Worm (Caenorhabditis elegans) whole organism, young adult: ENCODE data around the gene T23F6.2.

Experiments
- B0019.2 ChIP-seq: fragments of 200-800 bp; sonication (Bioruptor generic); conservative IDR thresholded peaks from 2 replicates; pipeline ENCODE4 v1.3.6; 2022; ENCODE audit warnings: missing genetic modification reagents, missing genetic modification characterization, missing compliant biosample characterization
- B0261.1 ChIP-seq: sonication (generic microtip); optimal IDR thresholded peaks from 2 replicates; lab custom pipeline; 2016; ENCODE audit warnings: mild to moderate bottlenecking, missing genetic modification characterization, moderate library complexity, missing compliant biosample characterization
- B0336.3 ChIP-seq: fragments of 200-800 bp; sonication (Bioruptor generic); IDR thresholded peaks from 2 replicates; pipeline ENCODE4 v1.3.6; 2022; ENCODE audit warnings: missing genetic modification characterization, missing compliant biosample characterization
- C06A6.2 ChIP-seq: fragments of 200-800 bp; sonication (Bioruptor generic); conservative IDR thresholded peaks from 2 replicates; pipeline ENCODE4 v1.3.6; 2022; ENCODE audit warnings: missing genetic modification characterization, missing compliant biosample characterization
- C17E4.6 ChIP-seq: fragments of 200-800 bp; sonication (Bioruptor generic); IDR thresholded peaks from 2 replicates; pipeline ENCODE4 v1.3.6; 2022; ENCODE audit warnings: missing genetic modification reagents, missing genetic modification characterization, missing compliant biosample characterization
- F49E8.2 ChIP-seq: sonication (generic microtip); optimal IDR thresholded peaks from 3 replicates; lab custom pipeline; 2017; ENCODE audit warnings: missing genetic modification characterization, mild to moderate bottlenecking, missing compliant biosample characterization, antibody characterized with exemption, moderate library complexity; ENCODE audit not compliant: insufficient read depth
- K11D2.4 ChIP-seq: fragments of 200-800 bp; sonication (Bioruptor generic); IDR thresholded peaks from 2 replicates; pipeline ENCODE4 v1.3.6; 2022; ENCODE audit warnings: missing genetic modification reagents, missing genetic modification characterization, missing compliant biosample characterization
- K12H6.12 ChIP-seq: fragments of 200-800 bp; sonication (Bioruptor generic); optimal IDR thresholded peaks from 2 replicates; lab custom pipeline; 2018; ENCODE audit warnings: mild to moderate bottlenecking, missing genetic modification characterization, missing compliant biosample characterization
- ZK185.1 ChIP-seq: sonication (generic microtip); optimal IDR thresholded peaks from 2 replicates; lab custom pipeline; 2016; ENCODE audit warnings: mild to moderate bottlenecking, missing genetic modification characterization, missing compliant biosample characterization; ENCODE audit not compliant: poor library complexity, severe bottlenecking
- ama-1 ChIP-seq, 3 experiments: fragments of 150-350 bp in 1 of 3; sonication (generic microtip) in 2 of 3; optimal IDR thresholded peaks; 2 replicates each; lab custom pipeline; 2014 to 2018; ENCODE audit warnings: missing biosample characterization in 2 of 3, missing genetic modification characterization in 2 of 3, missing genetic modification reagents in 2 of 3
- aptf-3 ChIP-seq: fragments of 200-800 bp; sonication (Bioruptor generic); IDR thresholded peaks from 2 replicates; pipeline ENCODE4 v1.3.6; 2022; ENCODE audit warnings: missing genetic modification characterization, missing compliant biosample characterization
- attf-3 ChIP-seq: fragments of 200-800 bp; sonication (Bioruptor generic); conservative IDR thresholded peaks from 2 replicates; pipeline ENCODE4 v1.3.6; 2022; ENCODE audit warnings: missing genetic modification reagents, missing genetic modification characterization, missing compliant biosample characterization
- attf-5 ChIP-seq: fragments of 200-800 bp; sonication (Bioruptor generic); optimal IDR thresholded peaks from 2 replicates; lab custom pipeline; 2018; ENCODE audit warnings: mild to moderate bottlenecking, missing genetic modification characterization, missing compliant biosample characterization
- cebp-1 ChIP-seq, 2 experiments: fragments of 200-800 bp in 1 of 2; sonication (Bioruptor generic) in 1 of 2; sonication (generic microtip) in 1 of 2; IDR thresholded peaks in 1 of 2; optimal IDR thresholded peaks in 1 of 2; 2 replicates each; pipeline versions ENCODE4 v1.3.6 to Lab custom; 2017 to 2022; ENCODE audit warnings: missing compliant biosample characterization in 2 of 2, missing genetic modification characterization in 2 of 2, mild to moderate bottlenecking in 1 of 2, missing genetic modification reagents in 1 of 2, moderate library complexity in 1 of 2
- ceh-100 ChIP-seq: fragments of 200-800 bp; sonication (Bioruptor generic); IDR thresholded peaks from 2 replicates; pipeline ENCODE4 v1.3.6; 2022; ENCODE audit warnings: missing genetic modification reagents, missing genetic modification characterization, missing compliant biosample characterization
- ceh-27 ChIP-seq: fragments of 200-800 bp; sonication (Bioruptor generic); optimal IDR thresholded peaks from 2 replicates; lab custom pipeline; 2018; ENCODE audit warnings: mild to moderate bottlenecking, missing genetic modification characterization, moderate library complexity, missing compliant biosample characterization
- chd-7 ChIP-seq: sonication (generic microtip); optimal IDR thresholded peaks from 2 replicates; lab custom pipeline; 2016; ENCODE audit warnings: mild to moderate bottlenecking, missing genetic modification characterization, moderate library complexity, missing compliant biosample characterization
- efl-1 ChIP-seq: fragments of 150-350 bp; optimal IDR thresholded peaks from 2 replicates; lab custom pipeline; 2014; ENCODE audit warnings: missing biosample characterization, missing genetic modification reagents, missing genetic modification characterization
- egrh-3 ChIP-seq: fragments of 200-800 bp; sonication (Bioruptor generic); IDR thresholded peaks from 2 replicates; pipeline ENCODE4 v1.3.6; 2022; ENCODE audit warnings: missing genetic modification reagents, missing genetic modification characterization, missing compliant biosample characterization
- ekl-4 ChIP-seq: fragments of 200-800 bp; sonication (Bioruptor generic); IDR thresholded peaks from 2 replicates; pipeline ENCODE4 v1.3.6; 2022; ENCODE audit warnings: missing genetic modification reagents, missing genetic modification characterization, missing compliant biosample characterization
- him-1 ChIP-seq: sonication (generic microtip); optimal IDR thresholded peaks from 2 replicates; lab custom pipeline; 2016; ENCODE audit warnings: missing genotype, missing genetic modification reagents, missing genetic modification characterization, missing compliant biosample characterization
- hlh-26 ChIP-seq: fragments of 200-800 bp; sonication (Bioruptor generic); conservative IDR thresholded peaks from 2 replicates; pipeline ENCODE4 v1.3.6; 2022; ENCODE audit warnings: missing genetic modification reagents, missing genetic modification characterization, missing compliant biosample characterization
- hmg-1.2 ChIP-seq: fragments of 200-800 bp; sonication (Bioruptor generic); IDR thresholded peaks from 2 replicates; pipeline ENCODE4 v1.3.6; 2022; ENCODE audit warnings: missing genetic modification reagents, missing genetic modification characterization, missing compliant biosample characterization
- lag-1 ChIP-seq: fragments of 200-800 bp; sonication (Bioruptor generic); IDR thresholded peaks from 2 replicates; pipeline ENCODE4 v1.3.6; 2022; ENCODE audit warnings: missing genetic modification reagents, missing genetic modification characterization, missing compliant biosample characterization
- let-526 ChIP-seq: fragments of 200-800 bp; sonication (Bioruptor generic); IDR thresholded peaks from 2 replicates; pipeline ENCODE4 v1.3.6; 2022; ENCODE audit warnings: missing genetic modification reagents, missing genetic modification characterization, missing compliant biosample characterization
- lin-26 ChIP-seq: fragments of 200-800 bp; sonication (Bioruptor generic); IDR thresholded peaks from 2 replicates; pipeline ENCODE4 v1.3.6; 2022; ENCODE audit warnings: missing genetic modification reagents, missing genetic modification characterization, missing compliant biosample characterization
- lin-35 ChIP-seq, 3 experiments: fragments of 150-350 bp in 2 of 3; sonication (generic microtip) in 1 of 3; optimal IDR thresholded peaks; 2 replicates each; lab custom pipeline; 2014 to 2018; ENCODE audit warnings: missing biosample characterization in 3 of 3, missing genetic modification characterization in 3 of 3, missing genetic modification reagents in 3 of 3
- lin-40 ChIP-seq: sonication (generic microtip); optimal IDR thresholded peaks from 2 replicates; lab custom pipeline; 2016; ENCODE audit warnings: missing genetic modification characterization, mild to moderate bottlenecking, missing compliant biosample characterization, missing genotype, missing genetic modification reagents
- lir-1 ChIP-seq: fragments of 200-800 bp; sonication (Bioruptor generic); conservative IDR thresholded peaks from 2 replicates; pipeline ENCODE4 v1.3.6; 2022; ENCODE audit warnings: missing genetic modification reagents, missing genetic modification characterization, missing compliant biosample characterization
- madf-10 ChIP-seq: sonication (generic microtip); optimal IDR thresholded peaks from 2 replicates; lab custom pipeline; 2016; ENCODE audit warnings: mild to moderate bottlenecking, missing genetic modification characterization, missing compliant biosample characterization
- mcd-1 ChIP-seq: fragments of 200-800 bp; sonication (Bioruptor generic); IDR thresholded peaks from 2 replicates; pipeline ENCODE4 v1.3.6; 2022; ENCODE audit warnings: missing genetic modification reagents, missing genetic modification characterization, missing compliant biosample characterization
- nfya-1 ChIP-seq: sonication (generic microtip); optimal IDR thresholded peaks from 2 replicates; lab custom pipeline; 2017; ENCODE audit warnings: antibody characterized with exemption, missing compliant biosample characterization, missing genetic modification characterization, borderline replicate concordance; ENCODE audit not compliant: insufficient read depth
- nfya-2 ChIP-seq: fragments of 200-800 bp; sonication (Bioruptor generic); IDR thresholded peaks from 2 replicates; pipeline ENCODE4 v1.3.6; 2022; ENCODE audit warnings: missing genetic modification reagents, missing genetic modification characterization, missing compliant biosample characterization
- pbrm-1 ChIP-seq: fragments of 200-800 bp; sonication (Bioruptor generic); IDR thresholded peaks from 2 replicates; pipeline ENCODE4 v1.3.6; 2022; ENCODE audit warnings: missing genetic modification reagents, missing genetic modification characterization, missing compliant biosample characterization
- rec-8 ChIP-seq, 2 experiments: sonication (generic microtip); optimal IDR thresholded peaks; 2 replicates each; lab custom pipeline; 2016; ENCODE audit warnings: mild to moderate bottlenecking in 2 of 2, missing genetic modification characterization in 2 of 2, missing genetic modification reagents in 2 of 2, missing genotype in 2 of 2, missing biosample characterization in 1 of 2, missing compliant biosample characterization in 1 of 2, moderate library complexity in 1 of 2
- repo-1 ChIP-seq: sonication (generic microtip); optimal IDR thresholded peaks from 2 replicates; lab custom pipeline; 2017; ENCODE audit warnings: mild to moderate bottlenecking, missing genetic modification characterization, missing compliant biosample characterization
- snpc-4 ChIP-seq, 5 experiments: fragments of 150-350 bp in 1 of 5; sonication (generic microtip) in 4 of 5; optimal IDR thresholded peaks; 2 replicates each; lab custom pipeline; 2014 to 2018; ENCODE audit warnings: missing genetic modification characterization in 5 of 5, missing biosample characterization in 3 of 5, antibody characterized with exemption in 2 of 5, mild to moderate bottlenecking in 2 of 5, missing compliant biosample characterization in 2 of 5, missing genotype in 2 of 5, moderate library complexity in 2 of 5, missing genetic modification reagents in 1 of 5
- somi-1 ChIP-seq: fragments of 200-800 bp; sonication (Bioruptor generic); optimal IDR thresholded peaks from 2 replicates; lab custom pipeline; 2018; ENCODE audit warnings: mild to moderate bottlenecking, missing genetic modification characterization, missing compliant biosample characterization
- sptf-2 ChIP-seq: fragments of 200-800 bp; sonication (Bioruptor generic); optimal IDR thresholded peaks from 2 replicates; lab custom pipeline; 2018; ENCODE audit warnings: mild to moderate bottlenecking, missing genetic modification characterization, missing compliant biosample characterization
- xnd-1 ChIP-seq: sonication (generic microtip); optimal IDR thresholded peaks from 2 replicates; lab custom pipeline; 2016; ENCODE audit warnings: missing genotype, missing genetic modification reagents, missing genetic modification characterization, missing compliant biosample characterization
- zfh-2 ChIP-seq: fragments of 200-800 bp; sonication (Bioruptor generic); conservative IDR thresholded peaks from 2 replicates; pipeline ENCODE4 v1.3.6; 2022; ENCODE audit warnings: missing genetic modification reagents, missing genetic modification characterization, missing compliant biosample characterization
- zim-3 ChIP-seq: sonication (generic microtip); optimal IDR thresholded peaks from 2 replicates; lab custom pipeline; 2017; ENCODE audit warnings: mild to moderate bottlenecking, missing genetic modification characterization, moderate library complexity, missing compliant biosample characterization
- ztf-26 ChIP-seq: sonication (generic microtip); optimal IDR thresholded peaks from 2 replicates; lab custom pipeline; 2017; ENCODE audit warnings: missing genetic modification characterization, missing compliant biosample characterization
- ztf-6 ChIP-seq: fragments of 200-800 bp; sonication (Bioruptor generic); IDR thresholded peaks from 2 replicates; pipeline ENCODE4 v1.3.6; 2022; ENCODE audit warnings: missing genetic modification reagents, missing genetic modification characterization, missing compliant biosample characterization

Gene T23F6.2

ce11 chrIV:12765067-12765466, 43.9 kb downstream of the T23F6.2 start, which contains the start of gene ZK897.10:
Gene ZK897.10, plus strand, starts transcription at chrIV:12765351.
- TF ChIP-seq snpc-4 (GFP tag; optimal IDR thresholded peaks at IDR 0.05; lab: Kevin White, UChicago), result no peak
- TF ChIP-seq snpc-4 (tag; optimal IDR thresholded peaks at IDR 0.05; lab: Kevin White, UChicago), result no peak
- TF ChIP-seq B0019.2, result no peak
- no peak for TF ChIP-seq lin-35 (GFP tag; optimal IDR thresholded peaks at IDR 0.05; lab: Kevin White, UChicago)
- no peak for TF ChIP-seq F49E8.2
- no peak for TF ChIP-seq B0261.1 (tag; lab: Kevin White, UChicago)
- no peak for TF ChIP-seq nfya-2
- no peak for TF ChIP-seq sptf-2
- TF ChIP-seq ztf-26 (tag; lab: Kevin White, UChicago), result no peak
- no peak for TF ChIP-seq lag-1 (GFP tag; lab: Robert Waterston, UW)
- no peak for TF ChIP-seq chd-7 (tag; lab: Kevin White, UChicago)
- TF ChIP-seq lin-26 (GFP tag; lab: Robert Waterston, UW), result no peak

- no peak for TF ChIP-seq him-1
- 0 out of 2 replicates have a peak, but pooled peaks have one; percentile 57 for TF ChIP-seq pbrm-1
- peak; percentile 3 for TF ChIP-seq somi-1 (GFP tag; lab: Kevin White, UChicago)
- no peak for TF ChIP-seq cebp-1 (GFP tag; IDR thresholded peaks at IDR 0.05; lab: Robert Waterston, UW)
- TF ChIP-seq cebp-1 (tag; optimal IDR thresholded peaks at IDR 0.05; lab: Kevin White, UChicago), result peak; percentile 58
- 0 out of 2 replicates have a peak, but pooled peaks have one; percentile 4 for TF ChIP-seq nfya-2
- TF ChIP-seq rec-8 (tag; optimal IDR thresholded peaks at IDR 0.05; lab: Kevin White, UChicago), result no peak
- TF ChIP-seq ama-1 (optimal IDR thresholded peaks at IDR 0.05; lab: Kevin White, UChicago), result no peak
- TF ChIP-seq ama-1 (GFP tag; optimal IDR thresholded peaks at IDR 0.05; lab: Kevin White, UChicago), result no peak
- TF ChIP-seq let-526 (GFP tag; lab: Robert Waterston, UW), result no peak
- TF ChIP-seq ekl-4 (GFP tag; lab: Robert Waterston, UW), result no peak
- TF ChIP-seq attf-5, result peak; percentile 5
- peak; percentile 76 for TF ChIP-seq egrh-3 (GFP tag; lab: Robert Waterston, UW)
- no peak for TF ChIP-seq C17E4.6
- peak; percentile 73 for TF ChIP-seq K12H6.12 (tag; lab: Kevin White, UChicago)
- no peak for TF ChIP-seq hlh-26 (GFP tag; lab: Robert Waterston, UW)
- TF ChIP-seq zim-3 (tag; lab: Kevin White, UChicago), result peak; percentile 24
- no peak for TF ChIP-seq xnd-1 (tag; lab: Kevin White, UChicago)
- TF ChIP-seq B0336.3 (GFP tag; lab: Robert Waterston, UW), result no peak
- peak; percentile 51 for TF ChIP-seq ceh-27 (GFP tag; lab: Kevin White, UChicago)
- TF ChIP-seq attf-3 (GFP tag; lab: Robert Waterston, UW), result 0 out of 2 replicates have a peak, but pooled peaks have one; percentile 49
- peak; percentile 15 for TF ChIP-seq chd-7 (tag; lab: Kevin White, UChicago)
- TF ChIP-seq ztf-6 (GFP tag; lab: Robert Waterston, UW), result peak; percentile 26; the same call in 1 of the 2 replicates
- TF ChIP-seq aptf-3, result no peak
- no peak for TF ChIP-seq repo-1 (tag; lab: Kevin White, UChicago)
- no peak for TF ChIP-seq efl-1
- no peak for TF ChIP-seq snpc-4 (GFP tag; optimal IDR thresholded peaks at IDR 0.05; lab: Kevin White, UChicago)
- TF ChIP-seq snpc-4 (tag; optimal IDR thresholded peaks at IDR 0.05; lab: Kevin White, UChicago), result peak in 1 of 4 experiments; percentile 22
- TF ChIP-seq lin-35 (GFP tag; optimal IDR thresholded peaks at IDR 0.05; lab: Kevin White, UChicago), result peak in 1 of 3 experiments; percentile 41
- peak; percentile 47 for TF ChIP-seq madf-10 (tag; lab: Kevin White, UChicago)
- TF ChIP-seq lin-40 (tag; lab: Kevin White, UChicago), result peak; percentile 35
- TF ChIP-seq ZK185.1 (tag; lab: Kevin White, UChicago), result no peak
- TF ChIP-seq C06A6.2 (GFP tag; lab: Robert Waterston, UW), result no peak
- peak; percentile 97 for TF ChIP-seq zfh-2 (GFP tag; lab: Robert Waterston, UW)
- TF ChIP-seq nfya-1 (tag; lab: Kevin White, UChicago), result no peak
- 0 out of 2 replicates have a peak, but pooled peaks have one; percentile 40 for TF ChIP-seq K11D2.4 (GFP tag; lab: Robert Waterston, UW)
- TF ChIP-seq mcd-1 (GFP tag; lab: Robert Waterston, UW), result peak; percentile 39
- 0 out of 2 replicates have a peak, but pooled peaks have one; percentile 26 for TF ChIP-seq hmg-1.2 (GFP tag; lab: Robert Waterston, UW)
- 0 out of 2 replicates have a peak, but pooled peaks have one; percentile 42 for TF ChIP-seq lir-1 (GFP tag; lab: Robert Waterston, UW)
- TF ChIP-seq ceh-100 (GFP tag; lab: Robert Waterston, UW), result no peak
- TF ChIP-seq, all 124 proteins: peak for 21
These were observed 50.3 kb downstream of the T23F6.2 start for ce11 chrIV:12771414-12771813.
